Worm (Caenorhabditis elegans): ENCODE data around the gene fbxb-90.

Gene fbxb-90

DNA sequence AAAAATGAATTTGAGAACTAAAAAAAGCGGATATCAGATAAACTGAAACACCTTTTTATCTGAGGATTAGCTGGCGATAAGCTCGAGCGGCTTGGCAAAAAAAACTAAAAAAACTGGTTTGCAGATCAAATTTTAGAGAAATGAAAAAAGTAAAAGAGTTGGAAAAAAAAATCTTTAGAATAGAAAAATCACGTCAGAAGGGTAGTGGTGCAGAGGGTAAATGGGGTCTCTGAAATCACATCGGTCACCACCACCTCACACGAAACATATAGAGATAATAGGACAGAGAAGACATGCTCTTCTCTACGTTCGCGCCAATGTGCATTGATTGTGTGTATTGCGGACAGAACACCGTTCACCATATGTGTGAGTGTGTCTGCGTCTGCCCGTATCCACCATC, 32.6 kb upstream of the fbxb-90 start:
- no peak for TF ChIP-seq pax-1 (tag; optimal IDR thresholded peaks at IDR 0.05)
- no peak for TF ChIP-seq nhr-11 (tag; optimal IDR thresholded peaks at IDR 0.05)
- TF ChIP-seq ref-2 (tag; optimal IDR thresholded peaks at IDR 0.05), result no peak

DNA sequence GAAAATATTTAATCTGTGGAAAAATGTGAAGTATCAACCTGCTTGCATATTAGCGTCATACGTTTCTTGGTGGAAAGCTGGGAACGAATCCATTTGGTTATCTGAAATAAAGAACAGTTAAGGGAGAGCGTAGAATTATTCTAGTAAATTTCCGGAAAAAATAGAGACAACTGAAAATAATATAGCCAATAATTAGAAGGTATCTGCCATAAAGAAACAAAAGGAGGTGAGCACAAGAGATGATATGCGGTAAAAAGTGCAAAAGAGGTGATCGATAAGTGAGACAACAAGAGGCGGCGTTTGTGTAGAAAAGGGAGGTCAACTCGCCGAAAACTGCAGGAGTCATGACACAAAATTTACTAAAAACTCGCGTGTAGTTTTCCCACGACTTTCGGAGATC, 30.8 kb upstream of the fbxb-90 start, which contains the start of gene T24E12.11:
TSS of gene T24E12.11 (minus strand) at position 101 of the 400 bp plus-strand sequence.
- TF ChIP-seq unc-86 (tag; optimal IDR thresholded peaks at IDR 0.05) (no peak), ahr-1 (tag; optimal IDR thresholded peaks at IDR 0.05) (no peak)

DNA sequence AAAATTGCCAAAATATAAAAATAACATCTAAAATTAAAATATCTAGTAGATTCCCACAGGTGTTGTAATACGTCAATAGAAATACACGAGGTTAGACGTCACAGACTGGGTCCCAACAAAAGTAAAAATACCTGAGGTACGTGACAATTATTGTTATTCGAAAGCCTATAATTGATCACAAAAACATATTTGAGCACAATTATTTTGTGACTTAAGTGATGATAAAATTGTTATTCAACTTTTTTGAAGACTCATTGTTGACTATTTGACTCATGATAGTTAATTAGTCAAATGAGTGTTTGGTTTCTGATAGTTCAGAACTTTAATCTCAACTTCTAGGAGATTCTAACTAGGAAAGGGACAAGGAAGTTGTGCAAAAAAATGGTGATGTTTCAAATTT, 29.2 kb upstream of the fbxb-90 start:
- TF ChIP-seq hlh-8 (tag; optimal IDR thresholded peaks at IDR 0.05) (no peak), pat-9 (tag; optimal IDR thresholded peaks at IDR 0.05) (no peak), rnt-1 (tag; optimal IDR thresholded peaks at IDR 0.05) (no peak), elt-4 (tag; optimal IDR thresholded peaks at IDR 0.05) (no peak), ceh-9 (tag; optimal IDR thresholded peaks at IDR 0.05) (no peak), nfya-1 (tag; optimal IDR thresholded peaks at IDR 0.05) (no peak), pha-4 (tag; optimal IDR thresholded peaks at IDR 0.05) (no peak), odd-2 (tag; optimal IDR thresholded peaks at IDR 0.05) (no peak), ceh-22 (tag; optimal IDR thresholded peaks at IDR 0.05) (no peak), unc-55 (GFP tag; optimal IDR thresholded peaks at IDR 0.05) (no peak), ahr-1 (tag; optimal IDR thresholded peaks at IDR 0.05) (no peak), ceh-2 (tag; optimal IDR thresholded peaks at IDR 0.05) (no peak), nhr-11 (tag; optimal IDR thresholded peaks at IDR 0.05) (no peak), T23F11.4 (GFP tag; optimal IDR thresholded peaks at IDR 0.05) (no peak), hlh-6 (tag; optimal IDR thresholded peaks at IDR 0.05) (no peak), che-1 (tag; optimal IDR thresholded peaks at IDR 0.05) (no peak)

DNA sequence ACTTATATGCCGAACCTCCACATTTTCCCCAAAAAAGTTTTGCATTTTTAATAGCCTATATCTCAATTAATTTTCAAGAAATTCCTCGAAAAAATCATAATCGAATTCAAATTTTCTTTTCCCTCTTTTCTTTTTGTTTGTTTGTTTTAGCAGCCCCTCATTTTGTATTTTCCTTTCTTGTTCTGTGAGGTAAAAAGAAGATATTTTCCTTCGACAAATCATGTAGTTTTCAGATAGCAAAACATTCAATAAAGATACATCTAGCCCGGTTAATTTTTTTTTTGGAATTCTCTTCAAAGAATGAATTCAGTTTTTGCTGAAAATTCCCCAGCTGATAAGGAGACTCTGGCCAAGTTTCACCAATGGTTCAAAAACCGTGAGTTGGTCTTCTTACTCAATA, 27.1 kb upstream of the fbxb-90 start, which contains the start of gene T24E12.3:
TSS of gene T24E12.3 (plus strand) at position 301 of the 400 bp plus-strand sequence.
- TF ChIP-seq sox-2 (GFP tag; IDR thresholded peaks at IDR 0.05) (no peak), nfya-1 (tag; optimal IDR thresholded peaks at IDR 0.05) (no peak), che-1 (tag; optimal IDR thresholded peaks at IDR 0.05) (no peak), fkh-6 (tag; optimal IDR thresholded peaks at IDR 0.05) (no peak), ceh-30 (tag; optimal IDR thresholded peaks at IDR 0.05) (no peak), K02D7.2 (tag; optimal IDR thresholded peaks at IDR 0.05) (no peak), ceh-31 (tag; optimal IDR thresholded peaks at IDR 0.05) (no peak), pha-4 (tag; optimal IDR thresholded peaks at IDR 0.05) (no peak), ref-2 (tag; optimal IDR thresholded peaks at IDR 0.05) (no peak), ceh-45 (GFP tag; IDR thresholded peaks at IDR 0.05) (no peak), eyg-1 (tag; optimal IDR thresholded peaks at IDR 0.05) (no peak), pat-9 (tag; optimal IDR thresholded peaks at IDR 0.05) (no peak), ceh-6 (GFP tag; optimal IDR thresholded peaks at IDR 0.05) (no peak)

DNA sequence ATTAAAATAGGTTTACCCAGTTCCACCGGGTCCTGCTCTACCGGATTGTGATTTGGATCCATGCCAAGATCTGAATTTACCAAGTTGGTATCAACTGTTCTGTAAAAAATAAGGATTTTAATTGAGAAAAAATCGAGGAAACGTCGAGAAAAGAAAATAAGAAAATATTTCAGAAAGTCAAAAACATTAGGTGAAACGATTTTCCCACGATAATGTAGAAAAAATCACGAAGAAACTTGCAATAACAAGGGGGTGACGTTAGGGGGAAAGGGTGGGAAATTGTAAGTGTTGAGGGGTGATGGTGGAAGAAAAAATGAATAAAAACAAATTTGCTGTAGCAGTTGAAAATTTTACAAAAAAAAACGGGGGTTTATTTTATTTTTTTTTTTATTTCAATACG, 24.5 kb upstream of the fbxb-90 start, which contains the start of gene T24E12.10:
TSS of gene T24E12.10 (minus strand) at position 101 of the 400 bp plus-strand sequence.
- no peak for TF ChIP-seq ttx-3 (tag; optimal IDR thresholded peaks at IDR 0.05)

DNA sequence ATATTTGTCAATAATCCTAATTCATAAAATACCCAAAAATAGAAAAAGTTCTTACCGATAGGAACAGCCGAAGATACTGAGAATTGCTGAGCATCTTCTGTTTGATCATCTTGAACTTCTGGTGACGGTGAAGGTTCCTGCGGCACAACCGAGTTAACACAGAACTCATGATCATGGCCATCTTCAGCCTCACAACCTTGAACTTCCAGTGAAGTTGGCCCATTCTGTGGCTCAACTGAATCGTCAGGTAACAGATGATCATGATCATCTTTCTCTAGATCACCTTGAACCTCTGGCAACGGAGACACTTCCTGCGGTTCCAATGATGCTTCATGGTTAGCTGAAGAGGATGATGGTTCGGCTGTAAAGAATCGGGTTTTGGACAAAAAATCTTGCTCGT, 23.0 kb upstream of the fbxb-90 start:
- TF ChIP-seq ceh-48 (tag; optimal IDR thresholded peaks at IDR 0.05), result no peak
- no peak for TF ChIP-seq ceh-22 (tag; optimal IDR thresholded peaks at IDR 0.05)

DNA sequence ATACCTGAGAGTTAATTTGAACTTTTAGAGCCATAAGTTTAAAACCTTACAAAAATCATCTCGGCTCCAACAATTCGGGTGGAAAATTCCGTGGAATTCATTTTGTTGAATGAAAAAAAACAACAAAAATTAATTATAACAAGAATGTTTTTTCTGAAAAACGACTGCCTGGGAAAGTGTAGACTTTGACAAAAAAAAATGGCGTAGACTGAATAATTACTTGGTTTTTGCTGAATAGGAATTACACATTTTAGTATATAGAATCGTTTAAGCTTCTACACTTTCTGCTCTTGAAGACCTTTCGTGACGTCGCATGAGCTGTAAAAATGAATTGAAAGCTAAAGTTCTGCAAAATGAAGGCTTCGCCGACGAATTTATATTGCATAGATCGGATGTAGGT, 15.9 kb upstream of the fbxb-90 start, which contains the start of gene srx-112:
TSS of gene srx-112 (minus strand) at position 101 of the 400 bp plus-strand sequence.
- TF ChIP-seq unc-42 (tag; optimal IDR thresholded peaks at IDR 0.05) (no peak), lin-11 (tag; optimal IDR thresholded peaks at IDR 0.05) (no peak), pax-1 (tag; optimal IDR thresholded peaks at IDR 0.05) (no peak), unc-55 (GFP tag; optimal IDR thresholded peaks at IDR 0.05) (no peak), nfya-1 (tag; optimal IDR thresholded peaks at IDR 0.05) (no peak), ceh-19 (GFP tag; optimal IDR thresholded peaks at IDR 0.05) (no peak), npax-4 (tag; optimal IDR thresholded peaks at IDR 0.05) (no peak), nhr-11 (tag; optimal IDR thresholded peaks at IDR 0.05) (no peak), hlh-30 (tag; optimal IDR thresholded peaks at IDR 0.05; ENCODE audit: insufficient read depth) (no peak), zip-5 (tag; optimal IDR thresholded peaks at IDR 0.05) (no peak), rnt-1 (tag; optimal IDR thresholded peaks at IDR 0.05) (no peak), fkh-10 (GFP tag; optimal IDR thresholded peaks at IDR 0.05) (no peak), ceh-22 (tag; optimal IDR thresholded peaks at IDR 0.05) (no peak), sdc-2 (tag; optimal IDR thresholded peaks at IDR 0.05) (no peak), ceh-2 (tag; optimal IDR thresholded peaks at IDR 0.05) (no peak)

Data from whole organism, late embryonic.